Worm (Caenorhabditis elegans): ENCODE data around the gene F26H11.4.
A peak's percentile ranks its signal among the peaks of the same experiment; 100 is the strongest.

Gene F26H11.4

DNA sequence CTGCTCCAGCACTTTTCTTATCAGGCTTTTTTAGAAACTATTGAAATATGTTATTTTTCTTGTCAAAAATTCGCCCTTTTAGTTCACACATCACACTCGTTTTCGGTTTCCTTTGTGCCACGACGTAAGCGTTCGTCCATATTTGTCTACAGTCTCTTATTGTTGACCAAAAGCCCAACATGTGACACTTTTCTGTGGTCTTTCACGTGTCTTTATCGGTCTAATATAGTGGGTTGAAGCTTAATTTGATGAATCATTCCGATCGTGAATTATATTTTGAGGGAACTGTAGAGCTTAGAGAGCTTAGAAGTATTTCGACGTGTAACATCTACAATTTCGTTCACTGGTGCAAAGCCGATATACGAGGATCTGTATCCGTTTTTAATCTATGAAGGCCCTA lies 4.1 kb upstream of the F26H11.4 start:
- TF ChIP-seq ceh-13 (GFP tag; optimal IDR thresholded peaks at IDR 0.05) (no peak), B0310.2 (tag; optimal IDR thresholded peaks at IDR 0.05) (no peak), hnd-1 (tag; optimal IDR thresholded peaks at IDR 0.05) (no peak), F13C5.2 (tag; optimal IDR thresholded peaks at IDR 0.05) (no peak), tbx-37 (GFP tag; conservative IDR thresholded peaks at IDR 0.05) (no peak), ceh-36 (tag; optimal IDR thresholded peaks at IDR 0.05) (no peak), ets-7 (tag; optimal IDR thresholded peaks at IDR 0.05) (no peak), ama-1 (optimal IDR thresholded peaks at IDR 0.05) (no peak), aly-1 (tag; optimal IDR thresholded peaks at IDR 0.05) (no peak), scrt-1 (GFP tag; IDR thresholded peaks at IDR 0.05) (no peak), tra-4 (tag; optimal IDR thresholded peaks at IDR 0.05) (no peak), pes-1 (GFP tag; IDR thresholded peaks at IDR 0.05) (no peak), sea-1 (GFP tag; conservative IDR thresholded peaks at IDR 0.05) (no peak), flt-1 (GFP tag; IDR thresholded peaks at IDR 0.05) (no peak), hmbx-1 (tag; optimal IDR thresholded peaks at IDR 0.05) (no peak), tbx-11 (GFP tag; IDR thresholded peaks at IDR 0.05) (no peak), hmg-4 (GFP tag; optimal IDR thresholded peaks at IDR 0.05) (no peak)

DNA sequence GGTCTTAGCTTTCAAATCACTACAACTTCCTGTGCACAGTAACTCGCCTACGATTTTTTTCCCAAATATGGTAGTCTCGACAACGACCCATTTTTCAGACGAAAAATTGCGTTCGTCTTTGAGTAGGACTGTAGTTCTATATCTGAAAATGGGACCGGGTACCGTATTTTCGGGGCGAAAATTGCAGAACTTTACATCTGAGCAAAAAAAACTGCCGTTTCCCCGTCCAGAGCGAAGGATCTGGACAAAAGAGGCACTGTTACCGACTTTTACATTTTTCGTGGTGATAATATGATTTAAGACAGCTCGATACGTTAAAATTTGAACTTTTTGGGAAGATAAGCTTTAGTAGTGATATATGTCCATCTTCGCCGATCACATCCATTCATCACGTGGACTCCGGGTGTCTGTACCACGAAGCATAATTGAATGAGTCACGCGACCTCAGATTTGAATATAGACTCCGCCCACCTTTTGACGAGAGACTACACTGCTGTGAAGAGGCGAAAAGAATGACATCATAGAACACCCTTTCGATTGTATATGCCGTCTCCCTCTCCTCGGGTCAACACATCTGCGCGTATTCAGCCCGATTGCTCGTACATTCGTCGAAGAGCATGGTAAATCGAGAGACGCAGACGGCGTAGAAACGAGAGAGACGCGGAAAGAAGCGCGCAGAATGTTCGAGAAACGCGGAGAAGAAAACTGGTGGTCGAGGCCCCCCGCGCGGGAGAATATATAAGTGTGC lies 3.5 kb upstream of the F26H11.4 start:
- TF ChIP-seq F13C5.2 (tag; optimal IDR thresholded peaks at IDR 0.05): peak; percentile 63
- TF ChIP-seq ceh-13 (GFP tag; optimal IDR thresholded peaks at IDR 0.05): peak; percentile 0
- peak; percentile 22 for TF ChIP-seq B0310.2 (tag; optimal IDR thresholded peaks at IDR 0.05)
- no peak; the same call in 1 of the 2 replicates for TF ChIP-seq scrt-1 (GFP tag; IDR thresholded peaks at IDR 0.05)
- TF ChIP-seq flt-1 (GFP tag; IDR thresholded peaks at IDR 0.05): peak; percentile 27; the same call in 1 of the 2 replicates
- no peak for TF ChIP-seq hmg-4 (GFP tag; optimal IDR thresholded peaks at IDR 0.05)
- TF ChIP-seq ceh-36 (tag; optimal IDR thresholded peaks at IDR 0.05): no peak
- no peak for TF ChIP-seq hnd-1 (tag; optimal IDR thresholded peaks at IDR 0.05)
- TF ChIP-seq tbx-11 (GFP tag; IDR thresholded peaks at IDR 0.05): no peak
- TF ChIP-seq aly-1 (tag; optimal IDR thresholded peaks at IDR 0.05): no peak
- no peak for TF ChIP-seq tra-4 (tag; optimal IDR thresholded peaks at IDR 0.05)
- no peak for TF ChIP-seq sea-1 (GFP tag; conservative IDR thresholded peaks at IDR 0.05)
- peak; percentile 93 for TF ChIP-seq ama-1 (optimal IDR thresholded peaks at IDR 0.05)
- TF ChIP-seq hmbx-1 (tag; optimal IDR thresholded peaks at IDR 0.05): no peak
- no peak for TF ChIP-seq ets-7 (tag; optimal IDR thresholded peaks at IDR 0.05)
- TF ChIP-seq pes-1 (GFP tag; IDR thresholded peaks at IDR 0.05): peak; percentile 9; the same call in 1 of the 2 replicates
- TF ChIP-seq tbx-37 (GFP tag; conservative IDR thresholded peaks at IDR 0.05): no peak

DNA sequence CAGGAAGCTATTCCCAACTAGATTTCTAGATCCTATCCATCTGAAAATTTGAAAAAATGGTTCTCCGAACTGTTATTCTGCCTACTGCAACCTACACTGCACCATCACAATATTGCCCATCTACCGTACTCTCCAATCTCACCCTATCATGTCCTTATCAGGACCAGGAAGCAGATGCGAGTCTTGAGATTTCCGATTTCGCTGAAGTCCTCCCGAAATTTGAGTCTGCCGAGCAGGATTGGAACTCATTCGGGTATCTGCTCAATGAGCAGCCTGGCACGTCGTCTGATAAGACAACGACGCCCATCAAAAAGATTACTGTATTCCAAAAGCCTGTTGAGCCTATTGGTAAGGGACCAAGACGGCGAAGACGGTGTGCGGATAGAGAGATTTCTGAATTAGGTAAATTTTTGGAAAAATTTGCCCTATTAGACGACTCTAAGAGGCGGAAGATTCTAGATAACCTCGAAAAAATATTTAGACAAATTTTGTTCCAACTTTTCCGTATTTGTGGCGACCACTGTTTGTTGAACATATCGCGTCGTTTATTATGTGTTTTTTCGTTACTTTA lies 2.8 kb upstream of the F26H11.4 start:
- no peak for TF ChIP-seq hmbx-1 (tag; optimal IDR thresholded peaks at IDR 0.05)
- TF ChIP-seq pes-1 (GFP tag; IDR thresholded peaks at IDR 0.05): no peak
- peak; percentile 44 for TF ChIP-seq ceh-36 (tag; optimal IDR thresholded peaks at IDR 0.05)
- peak; percentile 59 for TF ChIP-seq hmg-4 (GFP tag; optimal IDR thresholded peaks at IDR 0.05)
- TF ChIP-seq ama-1 (optimal IDR thresholded peaks at IDR 0.05): peak; percentile 98
- no peak for TF ChIP-seq ets-7 (tag; optimal IDR thresholded peaks at IDR 0.05)
- no peak for TF ChIP-seq F13C5.2 (tag; optimal IDR thresholded peaks at IDR 0.05)
- peak; percentile 15; the same call in 1 of the 2 replicates for TF ChIP-seq sea-1 (GFP tag; conservative IDR thresholded peaks at IDR 0.05)

DNA sequence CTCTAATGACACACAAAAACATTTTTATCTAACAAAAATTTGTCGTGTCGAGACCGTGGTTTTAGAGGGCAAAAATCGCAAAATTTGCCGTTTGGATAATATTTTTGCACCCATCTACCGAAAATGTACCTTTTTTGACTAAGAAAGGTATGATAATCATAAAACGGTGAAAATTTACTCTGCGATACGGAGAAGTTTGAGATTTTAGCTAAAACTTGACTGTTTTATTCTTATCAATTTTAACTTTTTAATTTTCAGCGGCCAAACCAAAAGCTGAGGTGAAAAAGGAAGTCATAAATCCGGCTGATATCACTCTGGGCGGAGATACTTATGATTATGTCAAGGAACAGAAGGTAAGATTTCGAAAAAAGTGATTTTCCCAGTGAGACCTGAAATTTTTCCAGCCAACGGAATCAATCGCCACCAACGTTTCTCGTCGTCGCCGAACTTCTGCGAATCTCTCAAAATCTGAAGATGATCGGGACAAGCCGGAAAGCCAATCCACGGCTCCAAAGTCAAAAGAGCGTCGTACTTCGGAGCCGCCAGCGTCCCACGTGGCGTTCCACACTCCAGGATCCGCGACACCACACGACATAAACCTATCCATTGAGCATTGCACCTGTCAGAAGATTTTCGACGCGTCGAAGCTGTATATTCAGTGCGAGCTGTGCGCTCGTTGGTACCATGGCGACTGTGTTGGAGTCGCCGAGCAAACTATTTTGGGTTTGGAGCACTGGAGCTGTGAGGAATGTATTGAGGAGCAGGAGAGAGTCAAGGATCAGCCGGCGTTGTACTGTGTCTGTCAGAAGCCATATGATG lies 2.1 kb upstream of the F26H11.4 start:
- TF ChIP-seq hmg-4 (GFP tag; optimal IDR thresholded peaks at IDR 0.05): no peak
- no peak for TF ChIP-seq hmbx-1 (tag; optimal IDR thresholded peaks at IDR 0.05)
- no peak for TF ChIP-seq flt-1 (GFP tag; IDR thresholded peaks at IDR 0.05)
- TF ChIP-seq B0310.2 (tag; optimal IDR thresholded peaks at IDR 0.05): no peak
- TF ChIP-seq ceh-13 (GFP tag; optimal IDR thresholded peaks at IDR 0.05): no peak
- peak; percentile 83 for TF ChIP-seq ama-1 (optimal IDR thresholded peaks at IDR 0.05)
- TF ChIP-seq sea-1 (GFP tag; conservative IDR thresholded peaks at IDR 0.05): peak; percentile 36; the same call in 1 of the 2 replicates

DNA sequence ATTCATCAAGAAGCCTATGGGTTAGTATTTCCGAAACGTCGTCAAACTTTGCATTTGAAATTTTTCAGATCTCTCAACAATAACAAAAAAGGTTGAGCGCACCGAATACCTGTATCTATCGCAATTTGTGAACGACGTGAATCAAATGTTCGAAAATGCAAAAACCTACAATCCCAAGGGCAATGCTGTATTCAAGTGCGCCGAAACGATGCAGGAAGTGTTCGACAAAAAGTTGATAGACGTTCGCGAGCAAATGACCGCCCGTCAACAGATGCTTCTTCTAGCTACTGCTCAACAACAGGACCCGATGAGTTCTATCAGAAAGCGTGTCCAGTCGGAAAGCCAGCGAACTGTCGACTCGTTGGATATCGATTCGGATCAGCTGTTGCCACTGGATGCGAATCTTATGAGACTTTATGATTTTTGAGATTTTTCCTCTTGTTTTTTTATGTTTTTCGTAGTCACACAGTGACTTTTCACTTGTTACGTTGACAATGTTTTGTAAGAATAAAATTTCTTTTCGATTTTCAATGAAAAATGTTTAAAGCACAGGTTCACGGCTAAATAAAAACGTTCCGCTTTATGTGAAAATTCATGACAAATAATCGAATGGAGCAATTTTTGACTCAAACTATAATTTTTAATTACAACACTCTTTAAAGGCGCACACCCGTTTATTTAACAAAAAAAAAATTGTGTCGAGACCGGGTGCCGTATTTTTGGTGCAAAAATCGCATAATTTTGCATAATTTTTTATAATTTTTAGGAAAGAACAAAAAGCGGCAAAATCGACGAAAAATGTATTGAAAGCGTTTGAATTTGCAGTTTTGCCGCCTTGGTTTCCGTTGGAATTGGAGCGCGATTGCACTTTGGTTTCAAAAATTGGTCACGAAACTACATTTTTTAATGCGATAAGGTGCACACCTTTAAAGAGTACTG lies 811 bp upstream of the F26H11.4 start:
- TF ChIP-seq tbx-37 (GFP tag; conservative IDR thresholded peaks at IDR 0.05) (no peak), ama-1 (optimal IDR thresholded peaks at IDR 0.05) (peak; percentile 73), ets-7 (tag; optimal IDR thresholded peaks at IDR 0.05) (no peak), hmg-4 (GFP tag; optimal IDR thresholded peaks at IDR 0.05) (no peak), pes-1 (GFP tag; IDR thresholded peaks at IDR 0.05) (peak; percentile 36; the same call in 1 of the 2 replicates), tbx-11 (GFP tag; IDR thresholded peaks at IDR 0.05) (0 out of 2 replicates have a peak, but pooled peaks have one; percentile 42), sea-1 (GFP tag; conservative IDR thresholded peaks at IDR 0.05) (peak; percentile 84), hmbx-1 (tag; optimal IDR thresholded peaks at IDR 0.05) (no peak), ceh-36 (tag; optimal IDR thresholded peaks at IDR 0.05) (peak; percentile 9), aly-1 (tag; optimal IDR thresholded peaks at IDR 0.05) (no peak), hnd-1 (tag; optimal IDR thresholded peaks at IDR 0.05) (peak; percentile 56), flt-1 (GFP tag; IDR thresholded peaks at IDR 0.05) (peak; percentile 25; the same call in 1 of the 2 replicates), B0310.2 (tag; optimal IDR thresholded peaks at IDR 0.05) (peak; percentile 36)

DNA sequence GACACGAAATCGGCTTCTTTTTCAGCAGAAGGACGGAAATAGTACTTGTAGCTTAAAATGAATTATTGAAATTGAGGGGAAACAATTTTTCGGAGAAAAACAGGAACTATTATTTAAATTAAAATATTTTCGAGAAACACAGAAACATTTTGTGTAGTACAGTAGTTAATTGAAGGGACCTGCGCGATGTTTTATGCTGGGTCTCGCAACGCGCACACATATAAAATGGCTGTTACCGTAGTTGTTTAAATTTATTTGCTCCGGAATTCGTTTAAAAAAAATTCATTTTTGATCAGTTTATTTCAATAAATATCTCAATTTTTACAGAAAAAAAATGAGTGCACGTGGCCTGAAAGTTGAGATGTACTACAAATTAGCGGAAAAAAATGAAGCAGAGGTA lies 2.4 kb downstream of the F26H11.4 start, which contains the start of gene dsb-2:
TSS of gene dsb-2 (plus strand) at position 328 of the 400 bp plus-strand sequence.
- no peak for TF ChIP-seq tbx-11 (GFP tag; IDR thresholded peaks at IDR 0.05)
- TF ChIP-seq hmbx-1 (tag; optimal IDR thresholded peaks at IDR 0.05): no peak
- TF ChIP-seq pes-1 (GFP tag; IDR thresholded peaks at IDR 0.05): no peak
- TF ChIP-seq aly-1 (tag; optimal IDR thresholded peaks at IDR 0.05): no peak
- no peak for TF ChIP-seq ama-1 (optimal IDR thresholded peaks at IDR 0.05)
- no peak for TF ChIP-seq B0310.2 (tag; optimal IDR thresholded peaks at IDR 0.05)
- TF ChIP-seq hnd-1 (tag; optimal IDR thresholded peaks at IDR 0.05): no peak
- TF ChIP-seq hmg-4 (GFP tag; optimal IDR thresholded peaks at IDR 0.05): no peak
- TF ChIP-seq scrt-1 (GFP tag; IDR thresholded peaks at IDR 0.05): no peak
- TF ChIP-seq ceh-36 (tag; optimal IDR thresholded peaks at IDR 0.05): no peak
- TF ChIP-seq flt-1 (GFP tag; IDR thresholded peaks at IDR 0.05): no peak
- TF ChIP-seq tra-4 (tag; optimal IDR thresholded peaks at IDR 0.05): no peak
- TF ChIP-seq ets-7 (tag; optimal IDR thresholded peaks at IDR 0.05): no peak
- no peak for TF ChIP-seq ceh-13 (GFP tag; optimal IDR thresholded peaks at IDR 0.05)
- no peak for TF ChIP-seq sea-1 (GFP tag; conservative IDR thresholded peaks at IDR 0.05)
- no peak for TF ChIP-seq tbx-37 (GFP tag; conservative IDR thresholded peaks at IDR 0.05)

Measured in whole organism, early embryonic.